Worm (Caenorhabditis elegans) whole organism, young adult: ENCODE data around the gene hat-1.

ENCODE experiments used
- F49E8.2 ChIP-seq: sonication (generic microtip); optimal IDR thresholded peaks from 3 replicates; lab custom pipeline; 2017; ENCODE audit warnings: missing genetic modification characterization, mild to moderate bottlenecking, missing compliant biosample characterization, antibody characterized with exemption, moderate library complexity; ENCODE audit not compliant: insufficient read depth
- Y53F4B.3 ChIP-seq: fragments of 200-800 bp; sonication (Bioruptor generic); IDR thresholded peaks from 2 replicates; pipeline ENCODE4 v1.3.6; 2022; ENCODE audit warnings: missing genetic modification reagents, missing genetic modification characterization, missing compliant biosample characterization
- ama-1 ChIP-seq, 3 experiments: fragments of 150-350 bp in 1 of 3; sonication (generic microtip) in 2 of 3; optimal IDR thresholded peaks; 2 replicates each; lab custom pipeline; 2014 to 2018; ENCODE audit warnings: missing biosample characterization in 2 of 3, missing genetic modification characterization in 2 of 3, missing genetic modification reagents in 2 of 3
- dox-1 ChIP-seq: fragments of 200-800 bp; sonication (Bioruptor generic); IDR thresholded peaks from 2 replicates; pipeline ENCODE4 v1.3.6; 2022; ENCODE audit warnings: missing genetic modification reagents, missing genetic modification characterization, missing compliant biosample characterization
- dpl-1 ChIP-seq: fragments of 150-350 bp; optimal IDR thresholded peaks from 2 replicates; lab custom pipeline; 2014; ENCODE audit warnings: missing biosample characterization, missing genetic modification reagents, missing genetic modification characterization
- lin-54 ChIP-seq: fragments of 200-800 bp; sonication (Bioruptor generic); optimal IDR thresholded peaks from 2 replicates; lab custom pipeline; 2018; ENCODE audit warnings: mild to moderate bottlenecking, missing genetic modification characterization, missing compliant biosample characterization
- tlf-1 ChIP-seq: fragments of 200-800 bp; sonication (Bioruptor generic); optimal IDR thresholded peaks from 2 replicates; lab custom pipeline; 2018; ENCODE audit warnings: mild to moderate bottlenecking, missing genetic modification characterization, missing compliant biosample characterization
- xnd-1 ChIP-seq: sonication (generic microtip); optimal IDR thresholded peaks from 2 replicates; lab custom pipeline; 2016; ENCODE audit warnings: missing genotype, missing genetic modification reagents, missing genetic modification characterization, missing compliant biosample characterization

DNA sequence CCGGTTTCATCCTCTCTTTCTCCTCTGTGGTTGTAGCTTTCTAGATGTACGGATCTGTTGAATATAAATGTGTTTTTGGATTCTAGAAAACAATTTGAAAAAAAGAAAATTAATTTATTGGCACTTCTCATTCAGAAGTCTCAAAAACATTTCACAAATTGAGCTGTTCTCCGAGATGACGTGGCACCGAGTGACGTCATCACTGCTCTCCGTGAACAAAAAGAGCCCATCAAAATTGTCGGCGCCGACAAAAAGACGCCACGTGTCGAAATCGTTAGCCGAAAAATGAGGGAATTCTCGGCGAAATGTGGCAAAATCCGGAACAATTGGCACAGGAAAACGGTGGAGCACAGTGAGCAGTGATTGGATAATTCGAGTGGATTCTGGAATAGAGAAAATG lies 14.6 kb upstream of the hat-1 start:
- TF ChIP-seq F49E8.2 (tag; lab: Kevin White, UChicago) = no peak
- no peak for TF ChIP-seq lin-54
- TF ChIP-seq xnd-1 (tag; lab: Kevin White, UChicago) = no peak
- no peak for TF ChIP-seq Y53F4B.3 (GFP tag; lab: Robert Waterston, UW)
- no peak for TF ChIP-seq ama-1 (optimal IDR thresholded peaks at IDR 0.05; lab: Kevin White, UChicago)
- TF ChIP-seq ama-1 (GFP tag; optimal IDR thresholded peaks at IDR 0.05; lab: Kevin White, UChicago) = no peak
- TF ChIP-seq tlf-1 = no peak
- no peak for TF ChIP-seq dpl-1 (GFP tag; lab: Kevin White, UChicago)
- TF ChIP-seq dox-1 (GFP tag; lab: Robert Waterston, UW) = no peak
